Fruit fly (Drosophila melanogaster) whole organism, prepupa: Measurements from ENCODE around the gene CG46318.

Source experiments
- Blimp-1 ChIP-seq: fragments of 200-800 bp; sonication (Bioruptor generic); optimal IDR thresholded peaks from 3 replicates; lab custom pipeline; 2017; ENCODE audit warnings: missing biosample characterization, missing genetic modification characterization, mild to moderate bottlenecking, moderate library complexity, missing genetic modification reagents
- CG10631 ChIP-seq: fragments of 200-800 bp; sonication (Bioruptor generic); optimal IDR thresholded peaks from 2 replicates; lab custom pipeline; 2016; ENCODE audit warnings: missing biosample characterization, missing genetic modification characterization
- CG10669 ChIP-seq: fragments of 200-800 bp; sonication (Bioruptor generic); optimal IDR thresholded peaks from 3 replicates; lab custom pipeline; 2018; ENCODE audit warnings: missing biosample characterization, mild to moderate bottlenecking, missing genetic modification characterization, moderate library complexity
- CG11294 ChIP-seq: fragments of 200-800 bp; sonication (Bioruptor generic); IDR thresholded peaks from 2 replicates; pipeline ENCODE4 v1.3.6; 2022; ENCODE audit warnings: missing biosample characterization, missing genetic modification characterization
- CG15336 ChIP-seq: fragments of 200-800 bp; sonication (Bioruptor generic); IDR thresholded peaks from 2 replicates; pipeline ENCODE4 v1.3.6; 2022; ENCODE audit warnings: missing biosample characterization, missing genetic modification characterization
- CG1621 ChIP-seq: fragments of 200-800 bp; sonication (Bioruptor generic); optimal IDR thresholded peaks from 3 replicates; lab custom pipeline; 2018; ENCODE audit warnings: missing biosample characterization, mild to moderate bottlenecking, missing genetic modification characterization
- CG16779 ChIP-seq: fragments of 200-800 bp; sonication (Bioruptor generic); optimal IDR thresholded peaks from 3 replicates; lab custom pipeline; 2017; ENCODE audit warnings: missing biosample characterization, mild to moderate bottlenecking, missing genetic modification characterization
- CG31627 ChIP-seq: fragments of 200-800 bp; sonication (Bioruptor generic); optimal IDR thresholded peaks from 3 replicates; lab custom pipeline; 2016; ENCODE audit warnings: missing biosample characterization, missing genetic modification characterization
- CG4318 ChIP-seq: fragments of 200-800 bp; sonication (Bioruptor generic); optimal IDR thresholded peaks from 3 replicates; lab custom pipeline; 2017; ENCODE audit warnings: missing biosample characterization, mild to moderate bottlenecking, missing genetic modification characterization
- CG6163 ChIP-seq: fragments of 200-800 bp; sonication (Bioruptor generic); IDR thresholded peaks from 3 replicates; pipeline ENCODE4 v1.3.6; 2022; ENCODE audit warnings: missing biosample characterization, missing genetic modification characterization
- CG6276 ChIP-seq: fragments of 200-800 bp; sonication (Bioruptor generic); optimal IDR thresholded peaks from 2 replicates; lab custom pipeline; 2017; ENCODE audit warnings: missing biosample characterization, mild to moderate bottlenecking, missing genetic modification characterization
- CG6792 ChIP-seq: fragments of 200-800 bp; sonication (Bioruptor generic); optimal IDR thresholded peaks from 3 replicates; lab custom pipeline; 2016; ENCODE audit warnings: missing biosample characterization, missing genetic modification characterization
- CG6808 ChIP-seq: fragments of 200-800 bp; sonication (Bioruptor generic); optimal IDR thresholded peaks from 3 replicates; lab custom pipeline; 2017; ENCODE audit warnings: missing biosample characterization, missing genetic modification characterization, mild to moderate bottlenecking, moderate library complexity, missing genetic modification reagents
- CG6854 ChIP-seq: fragments of 200-800 bp; sonication (Bioruptor generic); optimal IDR thresholded peaks from 2 replicates; lab custom pipeline; 2017; ENCODE audit warnings: missing biosample characterization, mild to moderate bottlenecking, missing genetic modification characterization
- CG7368 ChIP-seq: fragments of 200-800 bp; sonication (Bioruptor generic); optimal IDR thresholded peaks from 3 replicates; lab custom pipeline; 2016; ENCODE audit warnings: missing biosample characterization, missing genetic modification characterization
- CG8119 ChIP-seq: fragments of 200-800 bp; sonication (Bioruptor generic); IDR thresholded peaks from 3 replicates; pipeline ENCODE4 v1.3.6; 2022; ENCODE audit warnings: missing biosample characterization, missing genetic modification characterization
- CG8319 ChIP-seq: fragments of 200-800 bp; sonication (Bioruptor generic); optimal IDR thresholded peaks from 3 replicates; lab custom pipeline; 2016; ENCODE audit warnings: missing biosample characterization, missing genetic modification characterization
- CG9139 ChIP-seq: fragments of 200-800 bp; sonication (Bioruptor generic); optimal IDR thresholded peaks from 3 replicates; lab custom pipeline; 2017; ENCODE audit warnings: missing biosample characterization, mild to moderate bottlenecking, missing genetic modification characterization
- Eip75B ChIP-seq: fragments of 200-800 bp; sonication (Bioruptor generic); optimal IDR thresholded peaks from 3 replicates; lab custom pipeline; 2016; ENCODE audit warnings: missing biosample characterization, missing genetic modification characterization
- Eip78C ChIP-seq: fragments of 200-800 bp; sonication (Bioruptor generic); peaks from one replicate; lab custom pipeline; 2016; ENCODE audit warnings: missing biosample characterization, missing genetic modification characterization
- Eip93F ChIP-seq: fragments of 200-800 bp; sonication (Bioruptor generic); optimal IDR thresholded peaks from 2 replicates; lab custom pipeline; 2016; ENCODE audit warnings: missing biosample characterization, mild to moderate bottlenecking, missing genetic modification characterization
- Ets21C ChIP-seq: fragments of 200-800 bp; sonication (Bioruptor generic); optimal IDR thresholded peaks from 3 replicates; lab custom pipeline; 2016; ENCODE audit warnings: missing biosample characterization, missing genetic modification characterization
- Gug ChIP-seq: fragments of 200-800 bp; sonication (Bioruptor generic); IDR thresholded peaks from 2 replicates; pipeline ENCODE4 v1.3.6; 2022; ENCODE audit warnings: missing biosample characterization, missing genetic modification characterization
- Hr38 ChIP-seq: sonication (Bioruptor generic); optimal IDR thresholded peaks from 2 replicates; lab custom pipeline; 2016; ENCODE audit warnings: missing biosample characterization, missing genetic modification characterization
- Hr39 ChIP-seq: fragments of 200-800 bp; sonication (Bioruptor generic); optimal IDR thresholded peaks from 2 replicates; lab custom pipeline; 2016; ENCODE audit warnings: missing biosample characterization, missing genetic modification characterization
- Hr4 ChIP-seq: fragments of 200-800 bp; sonication (Bioruptor generic); optimal IDR thresholded peaks from 3 replicates; lab custom pipeline; 2016; ENCODE audit warnings: missing biosample characterization, missing genetic modification characterization
- OdsH ChIP-seq: fragments of 200-800 bp; sonication (Bioruptor generic); optimal IDR thresholded peaks from 3 replicates; lab custom pipeline; 2016; ENCODE audit warnings: missing biosample characterization, missing genetic modification characterization
- Smox ChIP-seq: fragments of 200-800 bp; sonication (Bioruptor generic); optimal IDR thresholded peaks from 3 replicates; lab custom pipeline; 2016; ENCODE audit warnings: missing biosample characterization, missing genetic modification characterization
- Sox15 ChIP-seq: fragments of 200-800 bp; sonication (Bioruptor generic); optimal IDR thresholded peaks from 3 replicates; lab custom pipeline; 2016; ENCODE audit warnings: missing biosample characterization, missing genetic modification characterization
- achi ChIP-seq: fragments of 200-800 bp; sonication (Bioruptor generic); optimal IDR thresholded peaks from 3 replicates; lab custom pipeline; 2016; ENCODE audit warnings: missing biosample characterization, missing genetic modification characterization
- acj6 ChIP-seq: fragments of 200-800 bp; sonication (Bioruptor generic); optimal IDR thresholded peaks from 3 replicates; lab custom pipeline; 2016; ENCODE audit warnings: missing biosample characterization, missing genetic modification characterization
- cyc ChIP-seq: fragments of 200-800 bp; sonication (Bioruptor generic); optimal IDR thresholded peaks from 3 replicates; lab custom pipeline; 2016; ENCODE audit warnings: missing biosample characterization, missing genetic modification characterization
- dac ChIP-seq: fragments of 200-800 bp; sonication (Bioruptor generic); optimal IDR thresholded peaks from 2 replicates; lab custom pipeline; 2017; ENCODE audit warnings: missing biosample characterization, mild to moderate bottlenecking, missing genetic modification characterization
- dsx ChIP-seq: fragments of 200-800 bp; optimal IDR thresholded peaks from 3 replicates; lab custom pipeline; 2019; ENCODE audit warnings: missing biosample characterization, mild to moderate bottlenecking, missing genetic modification characterization, moderate library complexity; ENCODE audit not compliant: poor library complexity, severe bottlenecking
- eg ChIP-seq: fragments of 200-800 bp; sonication (Bioruptor generic); IDR thresholded peaks from 3 replicates; pipeline ENCODE4 v1.3.6; 2022; ENCODE audit warnings: missing biosample characterization, missing genetic modification characterization
- esn ChIP-seq: fragments of 200-800 bp; sonication (Bioruptor generic); optimal IDR thresholded peaks from 2 replicates; lab custom pipeline; 2016; ENCODE audit warnings: missing biosample characterization, mild to moderate bottlenecking, missing genetic modification characterization, moderate library complexity
- fd59A ChIP-seq: fragments of 200-800 bp; sonication (Bioruptor generic); optimal IDR thresholded peaks from 2 replicates; lab custom pipeline; 2017; ENCODE audit warnings: missing biosample characterization, mild to moderate bottlenecking, missing genetic modification characterization, missing genetic modification reagents
- fd85E ChIP-seq: fragments of 200-800 bp; sonication (Bioruptor generic); optimal IDR thresholded peaks from 3 replicates; lab custom pipeline; 2016; ENCODE audit warnings: missing biosample characterization, missing genetic modification characterization
- net ChIP-seq: fragments of 200-800 bp; sonication (Bioruptor generic); optimal IDR thresholded peaks from 3 replicates; lab custom pipeline; 2016; ENCODE audit warnings: missing biosample characterization, missing genetic modification characterization
- pdm3 ChIP-seq: fragments of 200-800 bp; sonication (Bioruptor generic); optimal IDR thresholded peaks from 3 replicates; lab custom pipeline; 2016; ENCODE audit warnings: missing biosample characterization, missing genetic modification characterization
- ss ChIP-seq, 2 experiments: fragments of 200-800 bp; sonication (Bioruptor generic); optimal IDR thresholded peaks; 2 replicates in 1 of 2; 3 replicates in 1 of 2; lab custom pipeline; 2017 to 2018; ENCODE audit warnings: mild to moderate bottlenecking in 2 of 2, missing biosample characterization in 2 of 2, missing genetic modification characterization in 2 of 2, moderate library complexity in 1 of 2
- svp ChIP-seq: fragments of 200-800 bp; sonication (Bioruptor generic); peaks from one replicate; lab custom pipeline; 2016; ENCODE audit warnings: missing biosample characterization, missing genetic modification characterization
- vri ChIP-seq: fragments of 200-800 bp; sonication (Bioruptor generic); optimal IDR thresholded peaks from 3 replicates; lab custom pipeline; 2016; ENCODE audit warnings: missing biosample characterization, mild to moderate bottlenecking, missing genetic modification characterization

CG46318 gene

dm6 chr3R:18665061-18665460, 15.3 kb upstream of the CG46318 start, which contains the start of gene CG31231:
TSS of gene CG31231 (plus strand) at chr3R:18665361.
- no peak for TF ChIP-seq OdsH (GFP tag; lab: Kevin White, UChicago)

dm6 chr3R:18667659-18668248, 12.7 kb upstream of the CG46318 start, which contains the start of gene CG31229:
TSS of gene CG31229 (plus strand) at chr3R:18667852.
- peak; percentile 8 for TF ChIP-seq Eip78C (GFP tag; lab: Kevin White, UChicago)
- peak; percentile 41 for TF ChIP-seq CG6854 (GFP tag; lab: Kevin White, UChicago)
- TF ChIP-seq CG15336, result peak; percentile 17; the same call in 1 of the 2 replicates
- TF ChIP-seq pdm3 (GFP tag; lab: Kevin White, UChicago), result no peak
- no peak for TF ChIP-seq CG10669 (GFP tag; lab: Kevin White, UChicago)
- TF ChIP-seq net (GFP tag; lab: Kevin White, UChicago), result no peak
- no peak for TF ChIP-seq achi (GFP tag; lab: Kevin White, UChicago)
- TF ChIP-seq dsx (GFP tag; lab: Kevin White, UChicago), result no peak
- peak; percentile 80 for TF ChIP-seq vri (GFP tag; lab: Kevin White, UChicago)

- TF ChIP-seq CG6854 (GFP tag; lab: Kevin White, UChicago) (peak; percentile 3), CG15336 (peak; percentile 34; the same call in 1 of the 2 replicates), Sox15 (no peak), CG6808 (GFP tag; lab: Kevin White, UChicago) (peak; percentile 11), Eip78C (GFP tag; lab: Kevin White, UChicago) (peak; percentile 58), cyc (GFP tag; lab: Kevin White, UChicago) (no peak), Gug (GFP tag; lab: Robert Waterston, UW) (no peak), eg (GFP tag; lab: Robert Waterston, UW) (peak; percentile 52; the same call in 1 of the 3 replicates), dsx (GFP tag; lab: Kevin White, UChicago) (peak; percentile 58), CG6163 (GFP tag; lab: Robert Waterston, UW) (peak; percentile 5; the same call in 1 of the 3 replicates), vri (GFP tag; lab: Kevin White, UChicago) (peak; percentile 17), CG8119 (GFP tag; lab: Robert Waterston, UW) (peak; percentile 22; the same call in 1 of the 3 replicates), Eip93F (GFP tag; lab: Kevin White, UChicago) (peak; percentile 29), CG1621 (tag; lab: Kevin White, UChicago) (peak; percentile 2)
- TF ChIP-seq, all 60 proteins: peak for 11
Observed at dm6 chr3R:18669152-18669551, 11.3 kb upstream of the CG46318 start, which contains the start of gene CG7702. TSS of gene CG7702 (plus strand) at chr3R:18669390.

dm6 chr3R:18669812-18670211, 10.6 kb upstream of the CG46318 start:
- peak; percentile 54 for TF ChIP-seq fd59A
- peak; percentile 93 for TF ChIP-seq Eip78C (GFP tag; lab: Kevin White, UChicago)
- no peak for TF ChIP-seq CG4318 (GFP tag; lab: Kevin White, UChicago)
- TF ChIP-seq Hr39 (GFP tag; lab: Kevin White, UChicago), result no peak
- TF ChIP-seq CG31627 (GFP tag; lab: Kevin White, UChicago), result peak; percentile 62
- TF ChIP-seq Smox (GFP tag; lab: Kevin White, UChicago), result no peak
- TF ChIP-seq CG6276 (GFP tag; lab: Kevin White, UChicago), result no peak
- peak; percentile 47 to 66 for TF ChIP-seq ss (GFP tag; optimal IDR thresholded peaks at IDR 0.05; lab: Kevin White, UChicago)
- TF ChIP-seq CG9139, result no peak
- TF ChIP-seq CG6163 (GFP tag; lab: Robert Waterston, UW), result peak; percentile 79; the same call in 2 of the 3 replicates
- TF ChIP-seq Blimp-1 (GFP tag; lab: Kevin White, UChicago), result no peak
- TF ChIP-seq CG10631, result no peak
- no peak for TF ChIP-seq svp (GFP tag; lab: Kevin White, UChicago)
- peak; percentile 60 for TF ChIP-seq net (GFP tag; lab: Kevin White, UChicago)
- TF ChIP-seq CG11294 (GFP tag; lab: Robert Waterston, UW), result peak; percentile 64
- peak; percentile 3 for TF ChIP-seq CG8319 (GFP tag; lab: Kevin White, UChicago)
- peak; percentile 72 for TF ChIP-seq acj6 (GFP tag; lab: Kevin White, UChicago)
- TF ChIP-seq Hr38 (GFP tag; lab: Kevin White, UChicago), result no peak
- TF ChIP-seq CG6808 (GFP tag; lab: Kevin White, UChicago), result peak; percentile 75
- TF ChIP-seq CG7368 (GFP tag; lab: Kevin White, UChicago), result peak; percentile 17
- TF ChIP-seq CG1621 (tag; lab: Kevin White, UChicago), result peak; percentile 34
- TF ChIP-seq CG16779, result peak; percentile 50
- TF ChIP-seq Ets21C (GFP tag; lab: Kevin White, UChicago), result no peak
- TF ChIP-seq fd85E (GFP tag; lab: Kevin White, UChicago), result no peak
- TF ChIP-seq CG6792, result peak; percentile 51
- TF ChIP-seq esn, result peak; percentile 58
- no peak for TF ChIP-seq Eip93F (GFP tag; lab: Kevin White, UChicago)
- TF ChIP-seq Eip75B (GFP tag; lab: Kevin White, UChicago), result peak; percentile 62
- peak; percentile 45 for TF ChIP-seq dac (GFP tag; lab: Kevin White, UChicago)
- no peak for TF ChIP-seq Hr4 (GFP tag; lab: Kevin White, UChicago)
